Worm (Caenorhabditis elegans) whole organism, young adult: ENCODE data around the gene C18H9.5.

Source experiments
- F39B2.1 ChIP-seq: fragments of 200-800 bp; sonication (Bioruptor generic); IDR thresholded peaks from 2 replicates; pipeline ENCODE4 v1.3.6; 2022; ENCODE audit warnings: missing genetic modification reagents, missing genetic modification characterization, missing compliant biosample characterization
- F52B5.7 ChIP-seq: sonication (generic microtip); optimal IDR thresholded peaks from 2 replicates; lab custom pipeline; 2016; ENCODE audit warnings: mild to moderate bottlenecking, missing genetic modification characterization, missing compliant biosample characterization
- F55B11.4 ChIP-seq: sonication (generic microtip); optimal IDR thresholded peaks from 2 replicates; lab custom pipeline; 2016; ENCODE audit warnings: missing compliant biosample characterization, missing genetic modification characterization, borderline replicate concordance; ENCODE audit not compliant: insufficient read depth
- F57A8.1 ChIP-seq: fragments of 200-800 bp; sonication (Bioruptor generic); optimal IDR thresholded peaks from 2 replicates; lab custom pipeline; 2018; ENCODE audit warnings: mild to moderate bottlenecking, missing genetic modification characterization, moderate library complexity, missing compliant biosample characterization
- K12H6.12 ChIP-seq: fragments of 200-800 bp; sonication (Bioruptor generic); optimal IDR thresholded peaks from 2 replicates; lab custom pipeline; 2018; ENCODE audit warnings: mild to moderate bottlenecking, missing genetic modification characterization, missing compliant biosample characterization
- T07F8.4 ChIP-seq: sonication (generic microtip); optimal IDR thresholded peaks from 2 replicates; lab custom pipeline; 2016; ENCODE audit warnings: mild to moderate bottlenecking, missing genetic modification characterization, moderate library complexity, missing compliant biosample characterization
- Y56A3A.18 ChIP-seq: fragments of 200-800 bp; sonication (Bioruptor generic); IDR thresholded peaks from 2 replicates; pipeline ENCODE4 v1.3.6; 2022; ENCODE audit warnings: missing genetic modification reagents, missing genetic modification characterization, missing compliant biosample characterization
- Y67H2A.10 ChIP-seq: fragments of 200-800 bp; sonication (Bioruptor generic); conservative IDR thresholded peaks from 2 replicates; pipeline ENCODE4 v1.3.6; 2022; ENCODE audit warnings: missing genetic modification reagents, missing genetic modification characterization, missing compliant biosample characterization
- Y79H2A.3 ChIP-seq: fragments of 200-800 bp; sonication (Bioruptor generic); conservative IDR thresholded peaks from 2 replicates; pipeline ENCODE4 v1.3.6; 2022; ENCODE audit warnings: missing genetic modification reagents, missing genetic modification characterization, missing compliant biosample characterization
- Y95B8A.8 ChIP-seq: fragments of 200-800 bp; sonication (Bioruptor generic); IDR thresholded peaks from 2 replicates; pipeline ENCODE4 v1.3.6; 2022; ENCODE audit warnings: missing genetic modification reagents, missing genetic modification characterization, missing compliant biosample characterization
- ZK185.1 ChIP-seq: sonication (generic microtip); optimal IDR thresholded peaks from 2 replicates; lab custom pipeline; 2016; ENCODE audit warnings: mild to moderate bottlenecking, missing genetic modification characterization, missing compliant biosample characterization; ENCODE audit not compliant: poor library complexity, severe bottlenecking
- aptf-2 ChIP-seq: fragments of 200-800 bp; sonication (Bioruptor generic); conservative IDR thresholded peaks from 2 replicates; pipeline ENCODE4 v1.3.6; 2022; ENCODE audit warnings: missing genetic modification reagents, missing genetic modification characterization, missing compliant biosample characterization
- atf-7 ChIP-seq: sonication (generic microtip); optimal IDR thresholded peaks from 2 replicates; lab custom pipeline; 2017; ENCODE audit warnings: mild to moderate bottlenecking, missing genetic modification characterization, missing compliant biosample characterization
- ceh-100 ChIP-seq: fragments of 200-800 bp; sonication (Bioruptor generic); IDR thresholded peaks from 2 replicates; pipeline ENCODE4 v1.3.6; 2022; ENCODE audit warnings: missing genetic modification reagents, missing genetic modification characterization, missing compliant biosample characterization
- ceh-27 ChIP-seq: fragments of 200-800 bp; sonication (Bioruptor generic); optimal IDR thresholded peaks from 2 replicates; lab custom pipeline; 2018; ENCODE audit warnings: mild to moderate bottlenecking, missing genetic modification characterization, moderate library complexity, missing compliant biosample characterization
- ceh-58 ChIP-seq: fragments of 200-800 bp; sonication (Bioruptor generic); IDR thresholded peaks from 2 replicates; pipeline ENCODE4 v1.3.6; 2022; ENCODE audit warnings: missing genetic modification characterization, missing compliant biosample characterization
- efl-1 ChIP-seq: fragments of 150-350 bp; optimal IDR thresholded peaks from 2 replicates; lab custom pipeline; 2014; ENCODE audit warnings: missing biosample characterization, missing genetic modification reagents, missing genetic modification characterization
- ets-4 ChIP-seq: fragments of 200-800 bp; sonication (Bioruptor generic); optimal IDR thresholded peaks from 2 replicates; lab custom pipeline; 2018; ENCODE audit warnings: mild to moderate bottlenecking, missing genetic modification characterization, missing compliant biosample characterization
- hsf-1 ChIP-seq: fragments of 200-800 bp; sonication (Bioruptor generic); IDR thresholded peaks from 2 replicates; pipeline ENCODE4 v1.3.6; 2022; ENCODE audit warnings: missing genetic modification reagents, missing genetic modification characterization, missing compliant biosample characterization
- let-526 ChIP-seq: fragments of 200-800 bp; sonication (Bioruptor generic); IDR thresholded peaks from 2 replicates; pipeline ENCODE4 v1.3.6; 2022; ENCODE audit warnings: missing genetic modification reagents, missing genetic modification characterization, missing compliant biosample characterization
- let-607 ChIP-seq, 2 experiments: fragments of 200-800 bp in 1 of 2; sonication (Bioruptor generic) in 1 of 2; sonication (generic microtip) in 1 of 2; optimal IDR thresholded peaks; 2 replicates each; lab custom pipeline; 2016 to 2018; ENCODE audit warnings: mild to moderate bottlenecking in 2 of 2, missing compliant biosample characterization in 2 of 2, missing genetic modification characterization in 2 of 2, moderate library complexity in 2 of 2, missing genotype in 1 of 2
- lin-54 ChIP-seq: fragments of 200-800 bp; sonication (Bioruptor generic); optimal IDR thresholded peaks from 2 replicates; lab custom pipeline; 2018; ENCODE audit warnings: mild to moderate bottlenecking, missing genetic modification characterization, missing compliant biosample characterization
- lsy-27 ChIP-seq: sonication (generic microtip); optimal IDR thresholded peaks from 2 replicates; lab custom pipeline; 2017; ENCODE audit warnings: missing genetic modification characterization, mild to moderate bottlenecking, missing compliant biosample characterization, antibody characterized with exemption, missing genotype, borderline replicate concordance; ENCODE audit not compliant: insufficient read depth
- madf-10 ChIP-seq: sonication (generic microtip); optimal IDR thresholded peaks from 2 replicates; lab custom pipeline; 2016; ENCODE audit warnings: mild to moderate bottlenecking, missing genetic modification characterization, missing compliant biosample characterization
- madf-3 ChIP-seq: fragments of 200-800 bp; sonication (Bioruptor generic); IDR thresholded peaks from 2 replicates; pipeline ENCODE4 v1.3.6; 2022; ENCODE audit warnings: missing genetic modification reagents, missing genetic modification characterization, missing compliant biosample characterization
- mxl-1 ChIP-seq: sonication (generic microtip); optimal IDR thresholded peaks from 2 replicates; lab custom pipeline; 2016; ENCODE audit warnings: missing genetic modification characterization, missing compliant biosample characterization
- nhr-179 ChIP-seq: sonication (generic microtip); optimal IDR thresholded peaks from 2 replicates; lab custom pipeline; 2016; ENCODE audit warnings: mild to moderate bottlenecking, missing genetic modification characterization, missing compliant biosample characterization
- nhr-80 ChIP-seq: sonication (generic microtip); optimal IDR thresholded peaks from 2 replicates; lab custom pipeline; 2016; ENCODE audit warnings: missing genetic modification characterization, missing compliant biosample characterization
- pbrm-1 ChIP-seq: fragments of 200-800 bp; sonication (Bioruptor generic); IDR thresholded peaks from 2 replicates; pipeline ENCODE4 v1.3.6; 2022; ENCODE audit warnings: missing genetic modification reagents, missing genetic modification characterization, missing compliant biosample characterization
- pha-4 ChIP-seq: fragments of 150-350 bp; sonication (generic microtip); optimal IDR thresholded peaks from 2 replicates; lab custom pipeline; 2014; ENCODE audit warnings: missing biosample characterization, missing genetic modification reagents, missing genetic modification characterization
- rpc-1 ChIP-seq, 2 experiments: fragments of 150-350 bp in 1 of 2; sonication (generic microtip) in 1 of 2; optimal IDR thresholded peaks; 2 replicates each; lab custom pipeline; 2014 to 2018; ENCODE audit warnings: missing biosample characterization in 1 of 2, missing genetic modification characterization in 1 of 2, missing genetic modification reagents in 1 of 2, missing genotype in 1 of 2
- somi-1 ChIP-seq: fragments of 200-800 bp; sonication (Bioruptor generic); optimal IDR thresholded peaks from 2 replicates; lab custom pipeline; 2018; ENCODE audit warnings: mild to moderate bottlenecking, missing genetic modification characterization, missing compliant biosample characterization
- unc-130 ChIP-seq: sonication (generic microtip); optimal IDR thresholded peaks from 2 replicates; lab custom pipeline; 2016; ENCODE audit warnings: missing genetic modification reagents, missing genetic modification characterization, missing compliant biosample characterization
- ztf-28 ChIP-seq: fragments of 200-800 bp; sonication (Bioruptor generic); IDR thresholded peaks from 2 replicates; pipeline ENCODE4 v1.3.6; 2022; ENCODE audit warnings: missing genetic modification reagents, missing genetic modification characterization, missing compliant biosample characterization

C18H9.5 gene

DNA sequence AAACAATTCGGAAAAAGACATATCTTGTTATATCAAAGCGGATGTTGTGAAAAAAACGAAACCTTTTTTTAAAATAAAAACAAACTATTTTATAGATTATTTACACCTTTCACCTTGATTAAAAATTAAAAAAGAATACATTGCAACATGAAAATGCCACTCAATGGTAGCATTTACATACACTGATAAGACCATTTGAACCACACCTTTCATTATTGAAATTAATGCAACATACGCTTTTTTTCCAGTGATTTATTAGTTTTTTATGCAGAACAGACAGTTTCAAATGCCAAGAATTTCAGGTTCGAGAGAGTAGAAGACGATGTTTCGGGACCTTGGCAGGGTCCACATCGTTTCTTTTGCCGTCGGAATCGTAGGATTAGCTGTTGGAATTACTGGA, 28.8 kb downstream of the C18H9.5 start, which contains the start of gene T19D12.1:
Gene T19D12.1, plus strand, starts transcription at position 301 of the 400 bp plus-strand sequence.
- TF ChIP-seq aptf-2 (GFP tag; lab: Robert Waterston, UW) (no peak), efl-1 (GFP tag; lab: Kevin White, UChicago) (no peak), F55B11.4 (tag; lab: Kevin White, UChicago) (no peak), ceh-100 (GFP tag; lab: Robert Waterston, UW) (no peak), mxl-1 (tag; lab: Kevin White, UChicago) (no peak), Y79H2A.3 (GFP tag; lab: Robert Waterston, UW) (no peak), lin-54 (GFP tag; lab: Kevin White, UChicago) (no peak), let-526 (no peak)
- TF ChIP-seq, all 124 proteins: peak for 0

DNA sequence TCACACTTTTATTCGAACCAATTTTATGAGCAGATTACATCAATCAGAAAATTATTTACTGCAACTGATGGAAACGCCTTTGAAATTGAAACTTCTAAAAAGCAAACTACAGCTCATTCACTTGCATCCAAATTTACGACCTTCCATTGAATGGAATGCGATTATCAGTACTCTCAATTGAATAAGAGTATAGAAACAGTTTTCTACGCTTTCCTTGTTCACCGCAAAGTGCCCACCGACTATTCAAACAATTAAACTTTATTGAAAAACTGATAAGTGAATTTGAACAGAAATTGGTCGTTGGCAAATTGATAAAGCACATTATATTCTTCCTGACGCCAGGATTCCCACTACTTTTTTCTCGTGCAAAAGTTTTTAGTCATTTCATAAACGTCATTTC, 29.5 kb downstream of the C18H9.5 start:
- peak; percentile 79 for TF ChIP-seq nhr-80 (tag; lab: Kevin White, UChicago)
- TF ChIP-seq somi-1, result no peak

DNA sequence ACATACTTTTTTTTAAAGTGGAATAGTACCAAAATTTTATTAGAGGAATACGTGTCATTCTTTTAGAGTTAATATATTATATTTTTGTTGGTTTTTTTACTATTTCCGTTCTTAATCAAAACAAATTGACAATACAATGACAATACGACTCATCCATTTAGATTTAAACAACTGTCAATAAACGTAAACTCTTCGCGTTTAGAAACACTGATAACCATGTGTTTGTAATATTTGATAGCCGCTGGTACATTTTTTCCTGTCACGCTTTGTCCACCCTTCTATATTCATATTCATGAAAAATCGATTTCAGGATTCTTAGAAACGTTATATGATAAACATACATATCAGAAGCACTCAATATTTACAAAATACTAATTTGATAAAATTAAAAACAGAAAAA, 31.6 kb downstream of the C18H9.5 start:
- TF ChIP-seq nhr-80 (tag; lab: Kevin White, UChicago), result peak; percentile 41
- no peak for TF ChIP-seq Y95B8A.8

DNA sequence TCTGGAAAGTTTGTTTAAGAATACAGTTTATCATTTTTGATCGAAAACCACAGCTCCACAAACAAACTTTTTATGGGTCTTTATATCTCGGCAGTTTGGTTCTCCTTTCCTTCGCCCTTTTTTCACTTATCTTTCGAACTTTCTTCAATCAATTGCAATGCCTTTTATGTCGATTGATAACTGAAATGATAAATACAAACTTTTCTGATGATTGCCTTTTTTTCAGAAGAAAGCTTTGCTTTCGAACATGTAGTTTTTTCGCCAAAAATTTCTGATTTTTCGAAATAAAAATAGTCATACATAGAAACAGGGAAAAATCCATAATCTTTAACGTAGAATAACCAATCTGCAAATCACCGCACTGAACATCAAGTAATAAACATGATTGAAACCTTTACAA, 34.2 kb downstream of the C18H9.5 start, which contains the start of gene T19D12.2:
Gene T19D12.2, plus strand, starts transcription at position 125 of the 400 bp plus-strand sequence.
- TF ChIP-seq F39B2.1 (GFP tag; lab: Robert Waterston, UW) (no peak), nhr-80 (tag; lab: Kevin White, UChicago) (peak; percentile 53)
- TF ChIP-seq, all 124 proteins: peak for 1

DNA sequence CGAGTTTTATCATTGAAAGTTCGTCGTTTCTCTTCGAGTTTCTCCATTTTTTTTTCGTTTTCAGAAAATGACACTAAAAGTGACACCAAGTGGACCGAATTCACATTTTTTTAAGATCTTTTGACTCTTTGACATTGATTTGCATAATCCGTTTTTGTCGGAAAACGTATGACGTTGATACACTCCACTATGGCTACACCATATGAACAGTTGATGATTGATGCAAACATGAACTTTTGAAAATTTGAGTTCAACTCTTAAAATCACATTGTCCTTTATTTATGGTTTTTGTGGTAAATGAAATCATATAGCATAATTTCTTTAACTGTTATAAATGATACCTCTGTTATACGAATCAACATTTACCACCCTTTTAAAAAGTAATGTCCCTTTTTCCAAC, 36.6 kb downstream of the C18H9.5 start, which contains the start of gene T19D12.10:
Gene T19D12.10, minus strand, starts transcription at position 101 of the 400 bp plus-strand sequence.
- TF ChIP-seq K12H6.12 (no peak), Y56A3A.18 (no peak), ZK185.1 (tag; lab: Kevin White, UChicago) (no peak), ceh-58 (GFP tag; lab: Robert Waterston, UW) (no peak), ztf-28 (GFP tag; lab: Robert Waterston, UW) (no peak), ets-4 (GFP tag; lab: Kevin White, UChicago) (no peak), Y67H2A.10 (GFP tag; lab: Robert Waterston, UW) (no peak)

DNA sequence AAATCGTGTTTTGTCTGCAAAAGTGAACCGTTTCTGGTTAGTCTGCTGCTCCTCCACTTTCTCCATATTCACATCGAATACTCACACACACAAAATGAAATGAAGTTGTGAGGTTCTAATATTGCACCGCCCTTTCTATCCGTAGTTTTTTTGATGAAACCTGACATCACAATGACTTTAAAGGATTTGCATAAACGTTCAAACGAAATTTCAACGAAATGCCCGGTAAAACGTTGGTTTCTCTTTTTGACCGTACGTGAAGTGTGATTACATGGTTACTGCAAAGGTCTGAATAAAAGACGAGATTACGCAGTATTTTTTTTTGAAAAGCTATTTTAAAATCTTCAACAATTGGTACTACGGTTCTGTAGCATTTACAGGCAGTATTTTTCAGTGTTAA, 41.1 kb downstream of the C18H9.5 start, which contains the start of gene T19D12.9:
Gene T19D12.9, minus strand, starts transcription at position 101 of the 400 bp plus-strand sequence.
- no peak for TF ChIP-seq let-526

DNA sequence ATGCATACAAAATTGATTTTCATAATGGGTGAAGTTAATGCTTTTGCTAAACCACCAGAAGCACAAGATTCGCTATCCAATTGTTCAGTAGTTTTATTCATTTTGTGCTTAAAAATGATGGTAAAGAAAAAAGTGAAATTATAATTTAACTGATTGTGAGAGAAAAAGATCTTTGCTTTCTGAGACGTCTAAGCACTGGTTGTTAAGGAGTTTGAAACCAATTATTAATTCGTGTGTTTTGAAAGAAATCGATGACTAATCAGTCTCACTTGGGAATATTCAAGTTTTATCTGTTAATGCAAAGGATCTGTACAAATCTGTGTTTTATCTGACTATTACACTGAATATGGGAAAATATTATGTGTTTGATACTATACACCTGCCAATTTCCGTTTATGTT, 43.6 kb downstream of the C18H9.5 start, which contains the start of gene sra-26:
Gene sra-26, minus strand, starts transcription at position 101 of the 400 bp plus-strand sequence.
- no peak for TF ChIP-seq lsy-27 (tag; lab: Kevin White, UChicago)
- TF ChIP-seq, all 124 proteins: peak for 0

DNA sequence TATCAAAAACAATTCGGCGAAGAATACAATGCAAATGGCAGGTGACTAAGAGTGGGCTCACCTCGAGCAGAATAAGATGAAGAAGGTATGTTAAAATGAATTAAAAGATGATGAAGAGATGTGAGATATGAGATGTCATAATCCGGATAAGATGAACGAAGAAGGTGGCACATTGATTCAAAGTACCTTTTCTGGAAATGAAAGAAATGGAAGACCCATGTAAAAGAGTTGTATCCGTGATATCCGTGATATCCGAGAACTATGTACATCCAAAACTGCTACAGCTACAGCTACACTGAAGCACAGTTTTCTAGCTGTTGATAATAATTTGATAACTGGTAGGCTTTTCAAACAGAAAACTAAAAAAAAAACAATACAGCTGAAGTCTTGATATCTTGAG, 46.3 kb downstream of the C18H9.5 start, which contains the start of gene oig-8:
Gene oig-8, minus strand, starts transcription at position 101 of the 400 bp plus-strand sequence.
- TF ChIP-seq Y56A3A.18 (no peak), lin-54 (GFP tag; lab: Kevin White, UChicago) (no peak), F52B5.7 (tag; lab: Kevin White, UChicago) (no peak), ceh-27 (GFP tag; lab: Kevin White, UChicago) (no peak), F57A8.1 (GFP tag; lab: Kevin White, UChicago) (no peak), nhr-179 (tag; lab: Kevin White, UChicago) (no peak), rpc-1 (optimal IDR thresholded peaks at IDR 0.05; lab: Kevin White, UChicago) (no peak), rpc-1 (tag; optimal IDR thresholded peaks at IDR 0.05; lab: Kevin White, UChicago) (no peak), madf-3 (GFP tag; lab: Robert Waterston, UW) (no peak), hsf-1 (no peak), unc-130 (no peak), madf-10 (tag; lab: Kevin White, UChicago) (no peak), pha-4 (tag; lab: Kevin White, UChicago) (no peak), let-607 (tag; optimal IDR thresholded peaks at IDR 0.05; lab: Kevin White, UChicago) (no peak), atf-7 (tag; lab: Kevin White, UChicago) (no peak), pbrm-1 (no peak), T07F8.4 (tag; lab: Kevin White, UChicago) (no peak)
